Worm (Caenorhabditis elegans) whole organism, L2 larva: ENCODE results near the gene ttr-48.

Source experiments
- alr-1 ChIP-seq: fragments of 150-350 bp; optimal IDR thresholded peaks from 2 replicates; lab custom pipeline; 2014; ENCODE audit warnings: missing biosample characterization, missing genetic modification characterization
- aly-2 ChIP-seq: fragments of 150-350 bp; optimal IDR thresholded peaks from 2 replicates; lab custom pipeline; 2014; ENCODE audit warnings: missing biosample characterization, missing genetic modification characterization
- blmp-1 ChIP-seq: sonication (generic microtip); optimal IDR thresholded peaks from 2 replicates; lab custom pipeline; 2017; ENCODE audit warnings: missing genetic modification characterization, mild to moderate bottlenecking, missing compliant biosample characterization, antibody characterized with exemption, moderate library complexity; ENCODE audit not compliant: insufficient read depth
- egl-27 ChIP-seq: sonication (generic microtip); optimal IDR thresholded peaks from 3 replicates; lab custom pipeline; 2017; ENCODE audit warnings: missing biosample characterization, missing genetic modification reagents, missing genetic modification characterization
- elt-3 ChIP-seq: sonication (generic microtip); optimal IDR thresholded peaks from 2 replicates; lab custom pipeline; 2017; ENCODE audit warnings: missing biosample characterization, missing genetic modification characterization
- lsy-2 ChIP-seq, 2 experiments: fragments of 150-350 bp in 1 of 2; sonication (generic microtip) in 1 of 2; optimal IDR thresholded peaks; 2 replicates each; lab custom pipeline; 2014 to 2017; ENCODE audit warnings: missing biosample characterization in 2 of 2, missing genetic modification characterization in 2 of 2
- nhr-11 ChIP-seq: fragments of 150-350 bp; optimal IDR thresholded peaks from 2 replicates; lab custom pipeline; 2014; ENCODE audit warnings: missing biosample characterization, missing genetic modification characterization
- nhr-25 ChIP-seq: fragments of 150-350 bp; sonication (generic microtip); optimal IDR thresholded peaks from 3 replicates; lab custom pipeline; 2014; ENCODE audit warnings: missing biosample characterization, missing genetic modification characterization
- snpc-4 ChIP-seq: fragments of 150-350 bp; optimal IDR thresholded peaks from 2 replicates; lab custom pipeline; 2014; ENCODE audit warnings: missing biosample characterization, missing genetic modification characterization
- unc-62 ChIP-seq: fragments of 150-350 bp; optimal IDR thresholded peaks from 2 replicates; lab custom pipeline; 2014; ENCODE audit warnings: missing biosample characterization, missing genetic modification reagents, missing genetic modification characterization
- ztf-1 ChIP-seq: fragments of 200-800 bp; sonication (Bioruptor generic); conservative IDR thresholded peaks from 2 replicates; pipeline ENCODE4 v1.3.6; 2022; ENCODE audit warnings: missing genetic modification characterization, missing compliant biosample characterization

ce11 chrX:3829605-3830004, 12.6 kb downstream of the ttr-48 start:
- TF ChIP-seq lsy-2 (tag; optimal IDR thresholded peaks at IDR 0.05; lab: Kevin White, UChicago), result peak in 1 of 2 experiments; percentile 32
- no peak for TF ChIP-seq ztf-1 (GFP tag; lab: Robert Waterston, UW)
- TF ChIP-seq alr-1 (tag; lab: Kevin White, UChicago), result no peak
- no peak for TF ChIP-seq egl-27 (tag; lab: Kevin White, UChicago)
- TF ChIP-seq blmp-1 (tag; lab: Kevin White, UChicago), result no peak
- no peak for TF ChIP-seq snpc-4 (tag; lab: Kevin White, UChicago)
- TF ChIP-seq unc-62, result no peak
- TF ChIP-seq aly-2 (tag; lab: Kevin White, UChicago), result no peak
- no peak for TF ChIP-seq elt-3
- no peak for TF ChIP-seq nhr-11 (tag; lab: Kevin White, UChicago)
- no peak for TF ChIP-seq nhr-25 (tag; lab: Kevin White, UChicago)
